Fruit fly (Drosophila melanogaster) whole organism, embryonic: ENCODE measurements around the gene CG31663.

Experiments
- Bgb ChIP-seq: fragments of 200-800 bp; sonication (Bioruptor generic); IDR thresholded peaks from 2 replicates; pipeline ENCODE4 v1.3.6; 2022; ENCODE audit warnings: missing biosample characterization, missing genetic modification characterization; ENCODE audit not compliant: partially characterized antibody
- C15 ChIP-seq: fragments of 200-800 bp; sonication (Bioruptor generic); IDR thresholded peaks from 3 replicates; pipeline ENCODE4 v1.3.6; 2022; ENCODE audit warnings: missing biosample characterization, missing genetic modification characterization
- CG11085 ChIP-seq: fragments of 200-800 bp; sonication (Bioruptor generic); IDR thresholded peaks from 2 replicates; pipeline ENCODE4 v1.3.6; 2022; ENCODE audit warnings: missing biosample characterization, missing genetic modification characterization
- CG11093 ChIP-seq: fragments of 200-800 bp; sonication (Bioruptor generic); IDR thresholded peaks from 3 replicates; pipeline ENCODE4 v1.3.6; 2022; ENCODE audit warnings: missing biosample characterization, missing genetic modification characterization
- CG11560 ChIP-seq: fragments of 200-800 bp; sonication (Bioruptor generic); IDR thresholded peaks from 3 replicates; pipeline ENCODE4 v1.3.6; 2022; ENCODE audit warnings: missing biosample characterization, missing genetic modification characterization
- CG12744 ChIP-seq: fragments of 200-800 bp; sonication (Bioruptor generic); optimal IDR thresholded peaks from 2 replicates; lab custom pipeline; 2016; ENCODE audit warnings: missing biosample characterization, missing genetic modification characterization
- CG15601 ChIP-seq: fragments of 200-800 bp; sonication (Bioruptor generic); optimal IDR thresholded peaks from 3 replicates; lab custom pipeline; 2019; ENCODE audit warnings: missing biosample characterization, mild to moderate bottlenecking, missing genetic modification characterization, moderate library complexity
- CG1603 ChIP-seq: fragments of 200-800 bp; sonication (Bioruptor generic); optimal IDR thresholded peaks from 2 replicates; lab custom pipeline; 2019; ENCODE audit warnings: missing biosample characterization, mild to moderate bottlenecking, missing genetic modification characterization, moderate library complexity
- CG1647 ChIP-seq: fragments of 200-800 bp; sonication (Bioruptor generic); optimal IDR thresholded peaks from 3 replicates; lab custom pipeline; 2016; ENCODE audit warnings: missing biosample characterization, missing genetic modification characterization
- CG17385 ChIP-seq: fragments of 200-800 bp; sonication (Bioruptor generic); optimal IDR thresholded peaks from 3 replicates; lab custom pipeline; 2018; ENCODE audit warnings: missing biosample characterization, mild to moderate bottlenecking, missing genetic modification characterization
- CG30020 ChIP-seq: fragments of 200-800 bp; optimal IDR thresholded peaks from 2 replicates; lab custom pipeline; 2019; ENCODE audit warnings: missing biosample characterization, mild to moderate bottlenecking, missing genetic modification characterization, moderate library complexity
- CG31441 ChIP-seq: fragments of 200-800 bp; sonication (Bioruptor generic); IDR thresholded peaks from 2 replicates; pipeline ENCODE4 v1.3.6; 2022; ENCODE audit warnings: missing biosample characterization, missing genetic modification characterization
- CG32532 ChIP-seq: fragments of 200-800 bp; sonication (Bioruptor generic); IDR thresholded peaks from 2 replicates; pipeline ENCODE4 v1.3.6; 2022; ENCODE audit warnings: missing biosample characterization, missing genetic modification characterization
- CG32767 ChIP-seq: fragments of 200-800 bp; sonication (Bioruptor generic); IDR thresholded peaks from 2 replicates; pipeline ENCODE4 v1.3.6; 2022; ENCODE audit warnings: missing biosample characterization, missing genetic modification characterization
- CG3726 ChIP-seq: fragments of 200-800 bp; sonication (Bioruptor generic); IDR thresholded peaks from 3 replicates; pipeline ENCODE4, ENCODE4 v1.3.6; 2022; ENCODE audit warnings: missing biosample characterization, missing genetic modification characterization
- CG4282 ChIP-seq: fragments of 200-800 bp; sonication (Bioruptor generic); optimal IDR thresholded peaks from 2 replicates; lab custom pipeline; 2016; ENCODE audit warnings: missing biosample characterization, missing genetic modification characterization
- CG4404 ChIP-seq: fragments of 200-800 bp; sonication (Bioruptor generic); IDR thresholded peaks from 2 replicates; pipeline ENCODE4 v1.3.6; 2022; ENCODE audit warnings: missing biosample characterization, missing genetic modification characterization
- CG6654 ChIP-seq: fragments of 200-800 bp; sonication (Bioruptor generic); optimal IDR thresholded peaks from 2 replicates; lab custom pipeline; 2017; ENCODE audit warnings: missing biosample characterization, mild to moderate bottlenecking, missing genetic modification characterization
- CG6689 ChIP-seq: fragments of 200-800 bp; sonication (Bioruptor generic); IDR thresholded peaks from 2 replicates; pipeline ENCODE4 v1.3.6; 2022; ENCODE audit warnings: missing biosample characterization, missing genetic modification characterization
- CG8089 ChIP-seq: fragments of 200-800 bp; sonication (Bioruptor generic); optimal IDR thresholded peaks from 3 replicates; lab custom pipeline; 2016; ENCODE audit warnings: missing biosample characterization, missing genetic modification characterization
- CG9727 ChIP-seq: fragments of 200-800 bp; sonication (Bioruptor generic); optimal IDR thresholded peaks from 3 replicates; lab custom pipeline; 2017; ENCODE audit warnings: missing biosample characterization, mild to moderate bottlenecking, missing genetic modification characterization
- CkIIα-i1 ChIP-seq: fragments of 200-800 bp; sonication (Bioruptor generic); IDR thresholded peaks from 2 replicates; pipeline ENCODE4 v1.3.6; 2022; ENCODE audit warnings: missing biosample characterization, missing genetic modification characterization
- E2f2 ChIP-seq: fragments of 200-800 bp; sonication (Bioruptor generic); IDR thresholded peaks from 2 replicates; pipeline ENCODE4 v1.3.6; 2022; ENCODE audit warnings: missing biosample characterization, missing genetic modification characterization
- Fer3 ChIP-seq: fragments of 200-800 bp; sonication (Bioruptor generic); optimal IDR thresholded peaks from 2 replicates; lab custom pipeline; 2018; ENCODE audit warnings: missing biosample characterization, mild to moderate bottlenecking, missing genetic modification characterization, moderate library complexity
- Hr3 ChIP-seq: fragments of 200-800 bp; sonication (Bioruptor generic); optimal IDR thresholded peaks from 3 replicates; lab custom pipeline; 2016; ENCODE audit warnings: missing biosample characterization, missing genetic modification characterization
- Hr39 ChIP-seq: fragments of >200 bp; optimal IDR thresholded peaks from 2 replicates; lab custom pipeline; 2017
- NC2α ChIP-seq: fragments of 200-800 bp; sonication (Bioruptor generic); optimal IDR thresholded peaks from 2 replicates; lab custom pipeline; 2016; ENCODE audit warnings: missing biosample characterization, missing genetic modification characterization
- Opbp ChIP-seq: fragments of 200-800 bp; sonication (Bioruptor generic); IDR thresholded peaks from 3 replicates; pipeline ENCODE4 v1.3.6; 2022; ENCODE audit warnings: missing biosample characterization, missing genetic modification characterization; ENCODE audit not compliant: partially characterized antibody
- Rfx ChIP-seq: fragments of 200-800 bp; sonication (Bioruptor generic); IDR thresholded peaks from 2 replicates; pipeline ENCODE4 v1.3.6; 2022; ENCODE audit warnings: missing biosample characterization, missing genetic modification characterization
- Rx ChIP-seq: fragments of 200-800 bp; sonication (Bioruptor generic); IDR thresholded peaks from 2 replicates; pipeline ENCODE4 v1.3.6; 2022; ENCODE audit warnings: missing biosample characterization, missing genetic modification characterization
- Side ChIP-seq: fragments of 200-800 bp; sonication (Bioruptor generic); optimal IDR thresholded peaks from 2 replicates; lab custom pipeline; 2016; ENCODE audit warnings: missing biosample characterization, missing genetic modification characterization
- Sry-δ ChIP-seq: fragments of 200-800 bp; sonication (Bioruptor generic); optimal IDR thresholded peaks from 2 replicates; lab custom pipeline; 2016; ENCODE audit warnings: missing biosample characterization, missing genetic modification characterization
- Tbp ChIP-seq: fragments of >200 bp; optimal IDR thresholded peaks from 2 replicates; lab custom pipeline; 2018; ENCODE audit warnings: missing biosample characterization, missing genetic modification characterization
- ac ChIP-seq: fragments of 200-800 bp; sonication (Bioruptor generic); optimal IDR thresholded peaks from 3 replicates; lab custom pipeline; 2017; ENCODE audit warnings: missing biosample characterization, mild to moderate bottlenecking, missing genetic modification characterization
- az2 ChIP-seq: fragments of 200-800 bp; sonication (Bioruptor generic); optimal IDR thresholded peaks from 3 replicates; lab custom pipeline; 2016; ENCODE audit warnings: missing biosample characterization, missing genetic modification characterization
- bsh ChIP-seq, 2 experiments: fragments of 200-800 bp; sonication (Bioruptor generic); optimal IDR thresholded peaks; 2 replicates each; lab custom pipeline; 2017 to 2018; ENCODE audit warnings: mild to moderate bottlenecking in 2 of 2, missing biosample characterization in 2 of 2, missing genetic modification characterization in 2 of 2, moderate library complexity in 1 of 2
- cato ChIP-seq: fragments of 200-800 bp; sonication (Bioruptor generic); optimal IDR thresholded peaks from 2 replicates; lab custom pipeline; 2016; ENCODE audit warnings: missing biosample characterization, missing genetic modification characterization, borderline replicate concordance
- ems ChIP-seq: fragments of 200-800 bp; sonication (Bioruptor generic); optimal IDR thresholded peaks from 3 replicates; lab custom pipeline; 2016; ENCODE audit warnings: missing biosample characterization, missing genetic modification characterization
- ftz-f1 ChIP-seq: fragments of 200-800 bp; sonication (Bioruptor generic); optimal IDR thresholded peaks from 2 replicates; lab custom pipeline; 2016; ENCODE audit warnings: missing biosample characterization, missing genetic modification characterization
- hbn ChIP-seq: fragments of 200-800 bp; sonication (Bioruptor generic); IDR thresholded peaks from 2 replicates; pipeline ENCODE4 v1.3.6; 2022; ENCODE audit warnings: missing biosample characterization, missing genetic modification characterization; ENCODE audit not compliant: partially characterized antibody
- hkb ChIP-seq, 2 experiments: fragments of 200-800 bp in 1 of 2; fragments of >200 bp in 1 of 2; sonication (Bioruptor generic) in 1 of 2; IDR thresholded peaks in 1 of 2; optimal IDR thresholded peaks in 1 of 2; 2 replicates each; pipeline versions ENCODE4 v1.3.6 to Lab custom; 2017 to 2022; ENCODE audit warnings: missing biosample characterization in 1 of 2, missing genetic modification characterization in 1 of 2
- insv ChIP-seq, 2 experiments: fragments of 200-800 bp; sonication (Bioruptor generic); optimal IDR thresholded peaks; 3 replicates each; lab custom pipeline; 2016 to 2018; ENCODE audit warnings: missing biosample characterization in 2 of 2, missing genetic modification characterization in 2 of 2
- org-1 ChIP-seq: fragments of 200-800 bp; sonication (Bioruptor generic); optimal IDR thresholded peaks from 2 replicates; lab custom pipeline; 2017; ENCODE audit warnings: missing biosample characterization, missing genetic modification characterization
- peb ChIP-seq: fragments of 200-800 bp; sonication (Bioruptor generic); IDR thresholded peaks from 2 replicates; pipeline ENCODE4 v1.3.6; 2022; ENCODE audit warnings: missing biosample characterization, missing genetic modification characterization
- sisA ChIP-seq: fragments of 200-800 bp; sonication (Bioruptor generic); IDR thresholded peaks from 2 replicates; pipeline ENCODE4 v1.3.6; 2022; ENCODE audit warnings: missing biosample characterization, missing genetic modification characterization
- tio ChIP-seq: fragments of 200-800 bp; sonication (Bioruptor generic); optimal IDR thresholded peaks from 2 replicates; lab custom pipeline; 2017; ENCODE audit warnings: missing biosample characterization, missing genetic modification characterization, inconsistent platforms
- tna ChIP-seq: fragments of 200-800 bp; sonication (Bioruptor generic); IDR thresholded peaks from 2 replicates; pipeline ENCODE4 v1.3.6; 2022; ENCODE audit warnings: missing biosample characterization, missing genetic modification characterization; ENCODE audit not compliant: partially characterized antibody
- trh ChIP-seq: fragments of 200-800 bp; sonication (Bioruptor generic); optimal IDR thresholded peaks from 2 replicates; lab custom pipeline; 2016; ENCODE audit warnings: missing biosample characterization, missing genetic modification characterization
- ttk ChIP-seq: fragments of 200-800 bp; sonication (Bioruptor generic); IDR thresholded peaks from 2 replicates; pipeline ENCODE4 v2.1.2; 2022; ENCODE audit warnings: missing biosample characterization, missing genetic modification characterization
- wek ChIP-seq: fragments of 200-800 bp; sonication (Bioruptor generic); optimal IDR thresholded peaks from 3 replicates; lab custom pipeline; 2018; ENCODE audit warnings: missing biosample characterization, mild to moderate bottlenecking, missing genetic modification characterization, moderate library complexity
- yki ChIP-seq: fragments of >200 bp; optimal IDR thresholded peaks from 3 replicates; lab custom pipeline; 2018

The CG31663 gene

dm6 chr2L:1925917-1926864 is 44.9 kb upstream of the CG31663 start (continued):
- TF ChIP-seq Sry-δ (GFP tag; lab: Kevin White, UChicago) (no peak), Rx (GFP tag; lab: Robert Waterston, UW) (no peak), Side (GFP tag; lab: Kevin White, UChicago) (no peak), az2 (GFP tag; lab: Kevin White, UChicago) (peak; percentile 33), CG6654 (GFP tag; lab: Kevin White, UChicago) (no peak), ttk (GFP tag; lab: Robert Waterston, UW) (no peak), tna (GFP tag; lab: Robert Waterston, UW) (no peak), CG17385 (no peak), Tbp (GFP tag; lab: Kevin White, UChicago) (no peak), CkIIα-i1 (GFP tag; lab: Robert Waterston, UW) (no peak), CG11093 (GFP tag; lab: Robert Waterston, UW) (no peak), tio (no peak), Hr39 (no peak), trh (GFP tag; lab: Kevin White, UChicago) (no peak), ftz-f1 (GFP tag; lab: Kevin White, UChicago) (no peak), peb (GFP tag; lab: Robert Waterston, UW) (no peak), C15 (GFP tag; lab: Robert Waterston, UW) (no peak), Fer3 (tag; lab: Kevin White, UChicago) (no peak), CG31441 (GFP tag; lab: Robert Waterston, UW) (peak; percentile 58), NC2α (GFP tag; lab: Kevin White, UChicago) (no peak), hkb (optimal IDR thresholded peaks at IDR 0.05; lab: Kevin White, UChicago) (no peak), hkb (GFP tag; IDR thresholded peaks at IDR 0.05; lab: Robert Waterston, UW) (no peak), E2f2 (GFP tag; lab: Robert Waterston, UW) (no peak), bsh (GFP tag; optimal IDR thresholded peaks at IDR 0.05; lab: Kevin White, UChicago) (peak; percentile 3 to 7), CG30020 (no peak), Bgb (GFP tag; lab: Robert Waterston, UW) (no peak), org-1 (no peak), insv (GFP tag; optimal IDR thresholded peaks at IDR 0.05; lab: Kevin White, UChicago) (no peak), CG1647 (GFP tag; lab: Kevin White, UChicago) (no peak), CG3726 (GFP tag; lab: Robert Waterston, UW) (no peak), CG8089 (GFP tag; lab: Kevin White, UChicago) (no peak), CG9727 (GFP tag; lab: Kevin White, UChicago) (no peak), CG1603 (tag; lab: Kevin White, UChicago) (peak; percentile 53), CG11560 (tag; lab: Robert Waterston, UW) (no peak), ems (GFP tag; lab: Kevin White, UChicago) (no peak), CG15601 (no peak), CG32767 (no peak), Rfx (GFP tag; lab: Robert Waterston, UW) (no peak), Hr3 (GFP tag; lab: Kevin White, UChicago) (peak; percentile 9), CG11085 (no peak), cato (GFP tag; lab: Kevin White, UChicago) (no peak), Opbp (GFP tag; lab: Robert Waterston, UW) (no peak), sisA (GFP tag; lab: Robert Waterston, UW) (peak; percentile 65), yki (lab: Kevin White, UChicago) (no peak), CG32532 (GFP tag; lab: Robert Waterston, UW) (no peak), CG12744 (GFP tag; lab: Kevin White, UChicago) (no peak), CG6689 (GFP tag; lab: Robert Waterston, UW) (peak; percentile 46; the same call in 1 of the 2 replicates), CG4404 (GFP tag; lab: Robert Waterston, UW) (no peak), ac (no peak), wek (no peak), hbn (GFP tag; lab: Robert Waterston, UW) (no peak), CG4282 (GFP tag; lab: Kevin White, UChicago) (no peak)
